Fruit fly (Drosophila melanogaster) whole organism: ENCODE data around the gene CG10132.

Experiments
- CG8478 ChIP-seq: fragments of >200 bp; optimal IDR thresholded peaks from 2 replicates; lab custom pipeline; 2018; ENCODE audit warnings: inconsistent platforms
- Dll ChIP-seq: fragments of >200 bp; optimal IDR thresholded peaks from 2 replicates; lab custom pipeline; 2017
- EcR ChIP-seq, 2 experiments: fragments of >200 bp; optimal IDR thresholded peaks; 2 replicates each; lab custom pipeline; 2017; ENCODE audit warnings: missing biosample characterization in 2 of 2, missing genetic modification characterization in 2 of 2, missing genetic modification reagents in 2 of 2
- pan ChIP-seq: fragments of >200 bp; optimal IDR thresholded peaks from 2 replicates; lab custom pipeline; 2017
- psq ChIP-seq: fragments of >200 bp; optimal IDR thresholded peaks from 2 replicates; lab custom pipeline; 2017
- usp ChIP-seq: fragments of >200 bp; optimal IDR thresholded peaks from 2 replicates; lab custom pipeline; 2017; ENCODE audit warnings: missing biosample characterization, missing genetic modification characterization, mixed read lengths

CG10132 gene

DNA sequence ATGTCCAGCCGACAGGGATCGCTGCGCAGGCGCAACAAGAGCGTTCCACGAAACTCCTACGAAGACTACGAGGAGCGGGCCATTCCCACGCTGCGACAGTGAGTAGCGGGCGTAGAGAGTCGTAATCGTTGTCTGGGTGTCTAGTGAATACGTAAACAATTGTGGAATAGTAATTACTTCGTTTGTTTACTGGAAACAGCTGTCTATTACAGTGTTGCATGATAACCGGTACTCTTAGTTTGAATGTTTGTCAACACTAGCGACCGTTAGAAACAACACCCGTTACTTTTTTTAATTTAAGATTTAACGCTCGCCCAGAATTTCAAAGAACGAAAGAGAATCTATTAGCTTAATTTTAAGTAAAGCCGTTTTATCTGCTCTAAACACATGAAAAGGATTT is 11.5 kb downstream of the CG10132 start, which contains the start of gene CG10165:
Gene CG10165, minus strand, starts transcription at position 214 of the 400 bp plus-strand sequence.
- TF ChIP-seq pan (lab: Kevin White, UChicago) = no peak
- no peak for TF ChIP-seq Dll (lab: Kevin White, UChicago)
- TF ChIP-seq EcR (GFP tag; optimal IDR thresholded peaks at IDR 0.05; lab: Kevin White, UChicago) = no peak
- no peak for TF ChIP-seq usp (GFP tag; lab: Kevin White, UChicago)
- TF ChIP-seq psq = no peak
- no peak for TF ChIP-seq CG8478 (lab: Kevin White, UChicago)

dm6 chr2L:19533247-19533646 is 14.6 kb downstream of the CG10132 start, which contains the start of gene CG33116:
Gene CG33116, plus strand, starts transcription at chr2L:19533479.
- TF ChIP-seq CG8478 (lab: Kevin White, UChicago) = no peak
- no peak for TF ChIP-seq psq
- no peak for TF ChIP-seq usp (GFP tag; lab: Kevin White, UChicago)
- no peak for TF ChIP-seq EcR (GFP tag; optimal IDR thresholded peaks at IDR 0.05; lab: Kevin White, UChicago)
- no peak for TF ChIP-seq pan (lab: Kevin White, UChicago)
- no peak for TF ChIP-seq Dll (lab: Kevin White, UChicago)

DNA sequence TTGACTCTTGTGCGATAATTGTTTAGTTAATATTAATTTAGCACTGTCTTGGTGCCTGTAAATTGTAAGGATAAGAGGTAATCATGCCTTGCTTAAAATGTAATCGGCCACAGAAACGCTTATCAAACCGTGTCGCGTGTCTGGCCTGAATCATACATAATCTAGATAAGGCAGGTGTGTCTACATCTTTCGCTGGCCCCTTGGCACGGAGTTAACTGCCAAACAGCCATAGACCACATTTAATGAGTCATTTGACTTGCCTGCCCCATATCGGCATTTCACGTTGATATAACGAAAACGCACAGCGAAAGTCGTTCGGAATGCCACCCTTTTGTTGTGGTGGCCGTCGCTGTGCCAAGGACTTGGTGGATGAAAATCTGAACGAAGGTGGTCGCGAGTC is 16.6 kb downstream of the CG10132 start, which contains the start of gene CG31697:
Gene CG31697, plus strand, starts transcription at position 215 of the 400 bp plus-strand sequence.
- TF ChIP-seq pan (lab: Kevin White, UChicago) (no peak), Dll (lab: Kevin White, UChicago) (no peak), CG8478 (lab: Kevin White, UChicago) (no peak), psq (no peak), EcR (GFP tag; optimal IDR thresholded peaks at IDR 0.05; lab: Kevin White, UChicago) (no peak), usp (GFP tag; lab: Kevin White, UChicago) (no peak)

DNA sequence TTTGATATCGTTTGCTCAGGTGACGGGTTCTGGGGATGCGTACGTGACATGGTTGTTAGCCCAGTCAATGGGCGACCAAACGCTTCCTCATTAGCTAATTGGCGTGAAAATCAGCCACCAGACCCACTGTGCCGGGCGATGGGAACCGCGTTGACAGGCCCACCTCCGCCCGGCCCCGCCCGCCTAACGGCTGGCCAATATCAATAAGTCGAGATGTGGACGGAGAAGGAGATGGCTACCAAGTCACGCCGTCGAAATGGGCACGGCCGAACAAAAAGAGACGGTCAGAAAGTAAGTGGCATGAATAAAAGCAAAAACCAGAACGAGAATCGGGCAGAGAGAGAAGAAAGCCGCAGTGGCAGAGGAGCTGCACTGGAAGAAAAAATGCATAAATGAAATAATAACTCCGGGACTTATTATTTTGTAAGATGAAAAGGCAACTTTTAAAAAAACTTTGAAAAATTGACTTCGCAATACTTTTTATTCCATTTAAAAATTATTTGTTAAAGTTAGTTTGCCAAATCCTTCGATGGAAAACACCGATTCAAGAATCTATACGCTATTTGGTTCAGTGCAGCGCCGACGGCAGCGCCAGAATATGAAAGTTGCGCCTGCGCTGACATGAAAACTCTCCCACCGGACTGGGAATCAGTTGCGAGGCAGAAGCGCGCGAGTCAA is 19.3 kb downstream of the CG10132 start, which contains the start of gene CG13082:
Gene CG13082, plus strand, starts transcription at position 647 of the 678 bp plus-strand sequence.
- no peak for TF ChIP-seq EcR (GFP tag; optimal IDR thresholded peaks at IDR 0.05; lab: Kevin White, UChicago)
- TF ChIP-seq psq = no peak
- TF ChIP-seq pan (lab: Kevin White, UChicago) = no peak
- no peak for TF ChIP-seq Dll (lab: Kevin White, UChicago)
- TF ChIP-seq CG8478 (lab: Kevin White, UChicago) = no peak
- no peak for TF ChIP-seq usp (GFP tag; lab: Kevin White, UChicago)

- no peak for TF ChIP-seq usp (GFP tag; lab: Kevin White, UChicago)
- TF ChIP-seq EcR (GFP tag; optimal IDR thresholded peaks at IDR 0.05; lab: Kevin White, UChicago) = peak in 1 of 2 experiments; percentile 42
These were observed 21.7 kb downstream of the CG10132 start, which contains the start of gene CG13081 for dm6 chr2L:19540307-19540706. Gene CG13081, plus strand, starts transcription at chr2L:19540607.

DNA sequence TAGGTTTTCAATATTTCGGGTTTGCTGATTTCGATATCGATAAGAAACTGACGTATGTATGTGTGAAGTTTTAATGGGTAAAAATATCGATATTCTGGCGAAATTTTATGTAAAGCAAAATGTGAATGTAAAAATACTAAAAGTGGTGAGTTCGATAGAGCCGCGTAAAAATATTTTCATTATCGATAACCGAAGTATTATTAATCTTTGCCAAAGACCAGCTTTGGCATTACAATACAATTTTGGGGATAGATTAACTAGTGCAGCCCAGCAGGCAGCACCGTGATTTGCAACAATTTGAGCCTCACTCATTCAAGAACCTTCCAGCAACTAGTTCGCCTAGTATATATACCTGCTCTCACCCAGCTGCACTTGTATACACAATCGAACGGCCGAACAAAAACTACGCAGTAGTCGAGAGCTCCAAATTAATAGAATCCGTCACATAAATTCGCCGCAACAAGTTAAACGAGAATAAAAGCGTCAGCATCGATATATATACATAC is 23.7 kb downstream of the CG10132 start:
- TF ChIP-seq EcR (GFP tag; optimal IDR thresholded peaks at IDR 0.05; lab: Kevin White, UChicago) (no peak), pan (lab: Kevin White, UChicago) (no peak), Dll (lab: Kevin White, UChicago) (no peak), CG8478 (lab: Kevin White, UChicago) (no peak), usp (GFP tag; lab: Kevin White, UChicago) (no peak), psq (no peak)

DNA sequence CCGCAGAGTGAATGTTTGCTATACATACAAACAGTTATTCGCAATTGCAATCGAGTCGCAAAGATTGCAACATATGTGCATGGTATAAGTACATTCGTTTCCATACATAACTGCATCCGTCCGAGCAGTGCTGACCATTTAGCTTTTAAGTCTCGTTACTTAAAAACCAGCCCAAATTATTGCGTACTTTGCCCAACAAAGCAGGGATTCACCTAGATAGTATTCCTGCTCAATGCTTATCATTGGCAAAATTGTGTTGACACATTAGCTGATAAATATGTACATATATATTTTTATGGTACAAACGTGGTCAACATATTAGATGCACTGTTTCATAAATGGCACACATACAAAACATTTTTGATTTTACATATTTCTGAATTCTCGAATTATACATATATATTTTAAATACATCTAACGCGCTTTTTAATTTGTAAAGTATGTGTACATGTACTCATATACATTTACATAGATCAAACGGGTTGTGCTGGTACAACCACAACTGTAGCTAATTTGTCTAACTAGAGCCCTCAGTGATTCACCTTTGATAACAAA is 24.5 kb downstream of the CG10132 start:
- TF ChIP-seq EcR (GFP tag; optimal IDR thresholded peaks at IDR 0.05; lab: Kevin White, UChicago) = no peak
- TF ChIP-seq CG8478 (lab: Kevin White, UChicago) = no peak
- TF ChIP-seq psq = no peak
- TF ChIP-seq Dll (lab: Kevin White, UChicago) = no peak
- TF ChIP-seq pan (lab: Kevin White, UChicago) = no peak
- TF ChIP-seq usp (GFP tag; lab: Kevin White, UChicago) = no peak

DNA sequence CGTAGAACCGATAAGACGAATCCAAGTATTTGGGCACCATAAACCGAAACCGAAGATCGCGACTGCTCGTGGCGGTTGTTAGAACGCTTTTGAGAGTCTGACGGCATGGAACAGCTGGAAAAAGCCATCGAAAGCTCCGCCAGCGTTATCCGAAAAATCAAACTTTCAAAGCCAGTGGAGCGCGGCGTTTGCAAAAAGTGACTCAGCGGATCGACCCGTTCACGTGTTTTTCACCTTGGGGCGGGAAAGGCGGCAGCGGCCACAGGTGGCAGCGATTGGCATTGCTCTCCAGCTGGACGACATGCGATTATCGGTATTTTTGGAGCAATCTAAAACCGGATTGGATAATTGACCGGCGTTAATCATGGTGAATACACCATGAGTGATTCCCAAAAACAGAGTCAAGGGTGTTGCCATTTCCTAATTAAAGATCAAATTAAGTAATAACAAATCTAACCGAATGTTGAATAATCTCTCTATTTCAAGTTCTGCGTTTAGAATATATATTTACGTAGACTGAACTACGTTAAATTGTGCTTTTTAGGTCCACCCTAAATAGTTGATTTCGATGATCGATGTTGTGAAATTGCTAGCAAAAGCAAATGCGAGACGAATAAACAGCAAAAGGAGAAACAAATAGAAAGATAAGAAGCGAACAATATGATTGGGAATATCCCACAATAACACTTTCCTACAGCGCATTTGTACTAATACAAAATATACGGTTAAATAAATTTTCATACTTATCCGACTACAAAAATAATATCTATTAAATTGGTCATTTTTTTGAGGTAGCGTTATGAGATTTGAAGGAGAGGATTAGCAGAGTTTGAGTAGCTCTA is 28.5 kb downstream of the CG10132 start, which contains the start of gene CG10337:
Gene CG10337, minus strand, starts transcription at position 91 of the 842 bp plus-strand sequence.
- TF ChIP-seq Dll (lab: Kevin White, UChicago) (no peak), psq (no peak), CG8478 (lab: Kevin White, UChicago) (no peak), EcR (GFP tag; optimal IDR thresholded peaks at IDR 0.05; lab: Kevin White, UChicago) (no peak), pan (lab: Kevin White, UChicago) (no peak), usp (GFP tag; lab: Kevin White, UChicago) (no peak)

- TF ChIP-seq Dll (lab: Kevin White, UChicago) (no peak), EcR (GFP tag; optimal IDR thresholded peaks at IDR 0.05; lab: Kevin White, UChicago) (no peak), CG8478 (lab: Kevin White, UChicago) (no peak), psq (no peak), pan (lab: Kevin White, UChicago) (no peak), usp (GFP tag; lab: Kevin White, UChicago) (no peak)
These were observed 29.5 kb downstream of the CG10132 start, which contains the start of gene Tep4 for dm6 chr2L:19548158-19548557. Gene Tep4, plus strand, starts transcription at chr2L:19548507.

DNA sequence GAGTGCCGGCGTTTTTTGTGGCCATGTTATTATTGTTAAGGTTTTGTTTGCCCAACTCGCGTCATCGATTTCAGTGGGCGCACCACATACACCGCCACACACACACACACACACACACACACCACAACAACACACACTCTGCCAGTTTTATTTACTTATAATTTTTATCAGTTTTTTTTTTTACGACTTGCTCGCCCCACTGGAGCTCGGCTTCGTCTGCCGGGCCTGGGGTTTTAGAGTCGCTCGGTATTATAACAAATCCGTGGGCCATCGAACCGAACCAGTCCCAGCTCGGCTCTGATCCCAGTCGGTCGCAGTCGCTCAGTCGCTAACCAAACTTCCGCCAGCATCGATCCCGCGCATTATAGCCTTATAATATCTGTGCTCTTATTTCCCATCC is 30.8 kb downstream of the CG10132 start:
- TF ChIP-seq psq (no peak), EcR (GFP tag; optimal IDR thresholded peaks at IDR 0.05; lab: Kevin White, UChicago) (peak in 1 of 2 experiments; percentile 73), pan (lab: Kevin White, UChicago) (no peak)
